Fruit fly (Drosophila melanogaster): ENCODE data around the gene CG6277.

- TF ChIP-seq h (optimal IDR thresholded peaks at IDR 0.05): no peak
- no peak for TF ChIP-seq ttk (optimal IDR thresholded peaks at IDR 0.05)
- TF ChIP-seq psq (optimal IDR thresholded peaks at IDR 0.05): no peak
- TF ChIP-seq Sin3A (optimal IDR thresholded peaks at IDR 0.05): no peak
- no peak for TF ChIP-seq insv (optimal IDR thresholded peaks at IDR 0.05)
- no peak for TF ChIP-seq Myc (optimal IDR thresholded peaks at IDR 0.05)
Measured at dm6 chr3R:27007022-27007421, 16.0 kb downstream of the CG6277 start, which contains the start of gene CG6295.

Measured in Kc167 (cell line).